Fruit fly (Drosophila melanogaster) whole organism, prepupa: Measurements from ENCODE around the gene Brf.
A peak's percentile ranks its signal among the peaks of the same experiment; 100 is the strongest.

Source experiments
- Blimp-1 ChIP-seq: fragments of 200-800 bp; sonication (Bioruptor generic); optimal IDR thresholded peaks from 3 replicates; lab custom pipeline; 2017; ENCODE audit warnings: missing biosample characterization, missing genetic modification characterization, mild to moderate bottlenecking, moderate library complexity, missing genetic modification reagents
- CG10631 ChIP-seq: fragments of 200-800 bp; sonication (Bioruptor generic); optimal IDR thresholded peaks from 2 replicates; lab custom pipeline; 2016; ENCODE audit warnings: missing biosample characterization, missing genetic modification characterization
- CG10669 ChIP-seq: fragments of 200-800 bp; sonication (Bioruptor generic); optimal IDR thresholded peaks from 3 replicates; lab custom pipeline; 2018; ENCODE audit warnings: missing biosample characterization, mild to moderate bottlenecking, missing genetic modification characterization, moderate library complexity
- CG11294 ChIP-seq: fragments of 200-800 bp; sonication (Bioruptor generic); IDR thresholded peaks from 2 replicates; pipeline ENCODE4 v1.3.6; 2022; ENCODE audit warnings: missing biosample characterization, missing genetic modification characterization
- CG11762 ChIP-seq: fragments of 200-800 bp; sonication (Bioruptor generic); optimal IDR thresholded peaks from 3 replicates; lab custom pipeline; 2016; ENCODE audit warnings: missing biosample characterization, missing genetic modification characterization; ENCODE audit not compliant: insufficient read depth
- CG11902 ChIP-seq: fragments of 200-800 bp; sonication (Bioruptor generic); optimal IDR thresholded peaks from 3 replicates; lab custom pipeline; 2016; ENCODE audit warnings: missing biosample characterization, missing genetic modification characterization
- CG1621 ChIP-seq: fragments of 200-800 bp; sonication (Bioruptor generic); optimal IDR thresholded peaks from 3 replicates; lab custom pipeline; 2018; ENCODE audit warnings: missing biosample characterization, mild to moderate bottlenecking, missing genetic modification characterization
- CG31627 ChIP-seq: fragments of 200-800 bp; sonication (Bioruptor generic); optimal IDR thresholded peaks from 3 replicates; lab custom pipeline; 2016; ENCODE audit warnings: missing biosample characterization, missing genetic modification characterization
- CG32006 ChIP-seq: fragments of 200-800 bp; sonication (Bioruptor generic); optimal IDR thresholded peaks from 3 replicates; lab custom pipeline; 2017; ENCODE audit warnings: missing biosample characterization, mild to moderate bottlenecking, missing genetic modification characterization
- CG34406 ChIP-seq: fragments of 200-800 bp; sonication (Bioruptor generic); optimal IDR thresholded peaks from 3 replicates; lab custom pipeline; 2016; ENCODE audit warnings: missing biosample characterization, missing genetic modification characterization
- CG6276 ChIP-seq: fragments of 200-800 bp; sonication (Bioruptor generic); optimal IDR thresholded peaks from 2 replicates; lab custom pipeline; 2017; ENCODE audit warnings: missing biosample characterization, mild to moderate bottlenecking, missing genetic modification characterization
- CG6792 ChIP-seq: fragments of 200-800 bp; sonication (Bioruptor generic); optimal IDR thresholded peaks from 3 replicates; lab custom pipeline; 2016; ENCODE audit warnings: missing biosample characterization, missing genetic modification characterization
- CG6808 ChIP-seq: fragments of 200-800 bp; sonication (Bioruptor generic); optimal IDR thresholded peaks from 3 replicates; lab custom pipeline; 2017; ENCODE audit warnings: missing biosample characterization, missing genetic modification characterization, mild to moderate bottlenecking, moderate library complexity, missing genetic modification reagents
- CG6854 ChIP-seq: fragments of 200-800 bp; sonication (Bioruptor generic); optimal IDR thresholded peaks from 2 replicates; lab custom pipeline; 2017; ENCODE audit warnings: missing biosample characterization, mild to moderate bottlenecking, missing genetic modification characterization
- CG8319 ChIP-seq: fragments of 200-800 bp; sonication (Bioruptor generic); optimal IDR thresholded peaks from 3 replicates; lab custom pipeline; 2016; ENCODE audit warnings: missing biosample characterization, missing genetic modification characterization
- CG9139 ChIP-seq: fragments of 200-800 bp; sonication (Bioruptor generic); optimal IDR thresholded peaks from 3 replicates; lab custom pipeline; 2017; ENCODE audit warnings: missing biosample characterization, mild to moderate bottlenecking, missing genetic modification characterization
- Eip75B ChIP-seq: fragments of 200-800 bp; sonication (Bioruptor generic); optimal IDR thresholded peaks from 3 replicates; lab custom pipeline; 2016; ENCODE audit warnings: missing biosample characterization, missing genetic modification characterization
- Eip93F ChIP-seq: fragments of 200-800 bp; sonication (Bioruptor generic); optimal IDR thresholded peaks from 2 replicates; lab custom pipeline; 2016; ENCODE audit warnings: missing biosample characterization, mild to moderate bottlenecking, missing genetic modification characterization
- Ets21C ChIP-seq: fragments of 200-800 bp; sonication (Bioruptor generic); optimal IDR thresholded peaks from 3 replicates; lab custom pipeline; 2016; ENCODE audit warnings: missing biosample characterization, missing genetic modification characterization
- Hr39 ChIP-seq: fragments of 200-800 bp; sonication (Bioruptor generic); optimal IDR thresholded peaks from 2 replicates; lab custom pipeline; 2016; ENCODE audit warnings: missing biosample characterization, missing genetic modification characterization
- Hr4 ChIP-seq: fragments of 200-800 bp; sonication (Bioruptor generic); optimal IDR thresholded peaks from 3 replicates; lab custom pipeline; 2016; ENCODE audit warnings: missing biosample characterization, missing genetic modification characterization
- OdsH ChIP-seq: fragments of 200-800 bp; sonication (Bioruptor generic); optimal IDR thresholded peaks from 3 replicates; lab custom pipeline; 2016; ENCODE audit warnings: missing biosample characterization, missing genetic modification characterization
- Sox102F ChIP-seq: fragments of 200-800 bp; sonication (Bioruptor generic); optimal IDR thresholded peaks from 2 replicates; lab custom pipeline; 2016; ENCODE audit warnings: missing biosample characterization, mild to moderate bottlenecking, missing genetic modification characterization
- Sox14 ChIP-seq: fragments of 200-800 bp; sonication (Bioruptor generic); optimal IDR thresholded peaks from 3 replicates; lab custom pipeline; 2016; ENCODE audit warnings: missing biosample characterization, missing genetic modification characterization
- achi ChIP-seq: fragments of 200-800 bp; sonication (Bioruptor generic); optimal IDR thresholded peaks from 3 replicates; lab custom pipeline; 2016; ENCODE audit warnings: missing biosample characterization, missing genetic modification characterization
- acj6 ChIP-seq: fragments of 200-800 bp; sonication (Bioruptor generic); optimal IDR thresholded peaks from 3 replicates; lab custom pipeline; 2016; ENCODE audit warnings: missing biosample characterization, missing genetic modification characterization
- cyc ChIP-seq: fragments of 200-800 bp; sonication (Bioruptor generic); optimal IDR thresholded peaks from 3 replicates; lab custom pipeline; 2016; ENCODE audit warnings: missing biosample characterization, missing genetic modification characterization
- dac ChIP-seq: fragments of 200-800 bp; sonication (Bioruptor generic); optimal IDR thresholded peaks from 2 replicates; lab custom pipeline; 2017; ENCODE audit warnings: missing biosample characterization, mild to moderate bottlenecking, missing genetic modification characterization
- eg ChIP-seq: fragments of 200-800 bp; sonication (Bioruptor generic); IDR thresholded peaks from 3 replicates; pipeline ENCODE4 v1.3.6; 2022; ENCODE audit warnings: missing biosample characterization, missing genetic modification characterization
- esn ChIP-seq: fragments of 200-800 bp; sonication (Bioruptor generic); optimal IDR thresholded peaks from 2 replicates; lab custom pipeline; 2016; ENCODE audit warnings: missing biosample characterization, mild to moderate bottlenecking, missing genetic modification characterization, moderate library complexity
- fd59A ChIP-seq: fragments of 200-800 bp; sonication (Bioruptor generic); optimal IDR thresholded peaks from 2 replicates; lab custom pipeline; 2017; ENCODE audit warnings: missing biosample characterization, mild to moderate bottlenecking, missing genetic modification characterization, missing genetic modification reagents
- fd85E ChIP-seq: fragments of 200-800 bp; sonication (Bioruptor generic); optimal IDR thresholded peaks from 3 replicates; lab custom pipeline; 2016; ENCODE audit warnings: missing biosample characterization, missing genetic modification characterization
- fkh ChIP-seq: fragments of 200-800 bp; sonication (Bioruptor generic); optimal IDR thresholded peaks from 3 replicates; lab custom pipeline; 2017; ENCODE audit warnings: missing biosample characterization, mild to moderate bottlenecking, missing genetic modification characterization, moderate library complexity
- net ChIP-seq: fragments of 200-800 bp; sonication (Bioruptor generic); optimal IDR thresholded peaks from 3 replicates; lab custom pipeline; 2016; ENCODE audit warnings: missing biosample characterization, missing genetic modification characterization
- pdm3 ChIP-seq: fragments of 200-800 bp; sonication (Bioruptor generic); optimal IDR thresholded peaks from 3 replicates; lab custom pipeline; 2016; ENCODE audit warnings: missing biosample characterization, missing genetic modification characterization
- salr ChIP-seq, 2 experiments: fragments of 200-800 bp; sonication (Bioruptor generic); optimal IDR thresholded peaks; 3 replicates each; lab custom pipeline; 2016 to 2018; ENCODE audit warnings: missing biosample characterization in 2 of 2, missing genetic modification characterization in 2 of 2, mild to moderate bottlenecking in 1 of 2
- spab ChIP-seq: fragments of 200-800 bp; sonication (Bioruptor generic); optimal IDR thresholded peaks from 2 replicates; lab custom pipeline; 2017; ENCODE audit warnings: missing biosample characterization, mild to moderate bottlenecking, missing genetic modification characterization, missing genetic modification reagents
- ss ChIP-seq, 2 experiments: fragments of 200-800 bp; sonication (Bioruptor generic); optimal IDR thresholded peaks; 2 replicates in 1 of 2; 3 replicates in 1 of 2; lab custom pipeline; 2017 to 2018; ENCODE audit warnings: mild to moderate bottlenecking in 2 of 2, missing biosample characterization in 2 of 2, missing genetic modification characterization in 2 of 2, moderate library complexity in 1 of 2
- svp ChIP-seq: fragments of 200-800 bp; sonication (Bioruptor generic); peaks from one replicate; lab custom pipeline; 2016; ENCODE audit warnings: missing biosample characterization, missing genetic modification characterization
- topi ChIP-seq: fragments of 200-800 bp; sonication (Bioruptor generic); optimal IDR thresholded peaks from 3 replicates; lab custom pipeline; 2016; ENCODE audit warnings: missing biosample characterization, missing genetic modification characterization
- vri ChIP-seq: fragments of 200-800 bp; sonication (Bioruptor generic); optimal IDR thresholded peaks from 3 replicates; lab custom pipeline; 2016; ENCODE audit warnings: missing biosample characterization, mild to moderate bottlenecking, missing genetic modification characterization

Gene Brf

DNA sequence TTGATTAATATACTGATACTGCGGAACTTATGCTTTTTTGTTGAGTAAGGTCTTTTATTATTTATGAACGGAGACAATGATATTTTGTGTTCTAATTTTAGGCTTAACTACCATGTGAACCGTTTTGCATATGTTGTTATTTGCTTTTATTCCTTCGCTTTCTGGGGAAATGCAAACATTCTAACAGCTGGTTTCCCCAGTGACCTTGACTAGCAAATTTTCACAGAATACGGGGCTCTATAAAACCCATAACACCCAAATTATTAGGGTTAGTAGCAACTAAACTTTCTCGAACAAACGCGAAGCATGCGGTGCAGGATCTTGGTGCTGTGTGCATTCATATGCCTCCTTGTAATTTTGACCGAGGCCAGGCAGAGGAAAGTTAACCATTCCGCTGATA is 16.4 kb upstream of the Brf start, which contains the start of gene CG17283:
TSS of gene CG17283 (plus strand) at position 301 of the 400 bp plus-strand sequence.
- TF ChIP-seq CG10631 = no peak
- TF ChIP-seq net (GFP tag; lab: Kevin White, UChicago) = no peak
- no peak for TF ChIP-seq CG6276 (GFP tag; lab: Kevin White, UChicago)
- TF ChIP-seq achi (GFP tag; lab: Kevin White, UChicago) = no peak
- TF ChIP-seq CG11762 (GFP tag; lab: Kevin White, UChicago) = no peak
- no peak for TF ChIP-seq topi (GFP tag; lab: Kevin White, UChicago)
- TF ChIP-seq pdm3 (GFP tag; lab: Kevin White, UChicago) = no peak
- no peak for TF ChIP-seq Blimp-1 (GFP tag; lab: Kevin White, UChicago)
- no peak for TF ChIP-seq svp
- TF ChIP-seq CG10669 (GFP tag; lab: Kevin White, UChicago) = no peak
- no peak for TF ChIP-seq CG1621 (tag; lab: Kevin White, UChicago)

- no peak for TF ChIP-seq ss (GFP tag; optimal IDR thresholded peaks at IDR 0.05; lab: Kevin White, UChicago)
- TF ChIP-seq dac (GFP tag; lab: Kevin White, UChicago) = no peak
- TF ChIP-seq CG11294 (GFP tag; lab: Robert Waterston, UW) = no peak
- no peak for TF ChIP-seq CG9139 (GFP tag; lab: Kevin White, UChicago)
- no peak for TF ChIP-seq spab (GFP tag; lab: Kevin White, UChicago)
- no peak for TF ChIP-seq OdsH
- TF ChIP-seq CG8319 (GFP tag; lab: Kevin White, UChicago) = no peak
- no peak for TF ChIP-seq cyc
- TF ChIP-seq acj6 (GFP tag; lab: Kevin White, UChicago) = no peak
- no peak for TF ChIP-seq CG11902 (GFP tag; lab: Kevin White, UChicago)
- TF ChIP-seq Sox14 (GFP tag; lab: Kevin White, UChicago) = no peak
- no peak for TF ChIP-seq CG31627 (GFP tag; lab: Kevin White, UChicago)
- no peak for TF ChIP-seq Hr39 (GFP tag; lab: Kevin White, UChicago)
- TF ChIP-seq CG10631 = no peak
- TF ChIP-seq, all 60 proteins: peak for 0
Observed at dm6 chr3R:17406411-17406810, 15.3 kb upstream of the Brf start, which contains the start of the genes CG42824 and CG42798. CG42824 (minus strand) TSS chr3R:17406511. CG42798 (plus strand) TSS chr3R:17406678.

dm6 chr3R:17405009-17405408 is 13.9 kb upstream of the Brf start, which contains the start of gene CG42823:
CG42823 (minus strand) TSS chr3R:17405109.
- TF ChIP-seq CG6792 (GFP tag; lab: Kevin White, UChicago) (no peak), CG6854 (GFP tag; lab: Kevin White, UChicago) (no peak), Hr4 (GFP tag; lab: Kevin White, UChicago) (no peak), CG6808 (GFP tag; lab: Kevin White, UChicago) (no peak)

dm6 chr3R:17404155-17404554 is 13.0 kb upstream of the Brf start:
- TF ChIP-seq fkh (peak; percentile 29), CG32006 (no peak), Hr4 (GFP tag; lab: Kevin White, UChicago) (no peak), vri (GFP tag; lab: Kevin White, UChicago) (peak; percentile 47)

dm6 chr3R:17403618-17404017 is 12.5 kb upstream of the Brf start, which contains the start of gene CG34280:
CG34280 (minus strand) TSS chr3R:17403718.
- TF ChIP-seq Sox14 (GFP tag; lab: Kevin White, UChicago) (peak; percentile 48), OdsH (no peak)

- TF ChIP-seq CG11762 (GFP tag; lab: Kevin White, UChicago) = no peak
- no peak for TF ChIP-seq Eip75B (GFP tag; lab: Kevin White, UChicago)
- no peak for TF ChIP-seq fd59A (GFP tag; lab: Kevin White, UChicago)
- no peak for TF ChIP-seq salr (GFP tag; optimal IDR thresholded peaks at IDR 0.05; lab: Kevin White, UChicago)
- no peak for TF ChIP-seq topi (GFP tag; lab: Kevin White, UChicago)
- TF ChIP-seq Ets21C (GFP tag; lab: Kevin White, UChicago) = no peak
- TF ChIP-seq CG10669 (GFP tag; lab: Kevin White, UChicago) = no peak
- TF ChIP-seq eg (GFP tag; lab: Robert Waterston, UW) = no peak
- TF ChIP-seq CG34406 (GFP tag; lab: Kevin White, UChicago) = no peak
- TF ChIP-seq dac (GFP tag; lab: Kevin White, UChicago) = no peak
- TF ChIP-seq esn (GFP tag; lab: Kevin White, UChicago) = no peak
- no peak for TF ChIP-seq fd85E (GFP tag; lab: Kevin White, UChicago)
- no peak for TF ChIP-seq CG11902 (GFP tag; lab: Kevin White, UChicago)
- no peak for TF ChIP-seq CG6808 (GFP tag; lab: Kevin White, UChicago)
- TF ChIP-seq Sox102F (GFP tag; lab: Kevin White, UChicago) = no peak
- no peak for TF ChIP-seq Hr39 (GFP tag; lab: Kevin White, UChicago)
- TF ChIP-seq Eip93F (GFP tag; lab: Kevin White, UChicago) = no peak
- no peak for TF ChIP-seq CG6792 (GFP tag; lab: Kevin White, UChicago)
Observed at dm6 chr3R:17403188-17403587, 12.1 kb upstream of the Brf start, which contains the start of gene CG34279. CG34279 (minus strand) TSS chr3R:17403288.
